Worm (Caenorhabditis elegans) whole organism, L4 larva: ENCODE data around the gene R02E12.12.

Experiments used
- F10B5.3 ChIP-seq: sonication (generic microtip); optimal IDR thresholded peaks from 2 replicates; lab custom pipeline; 2016; ENCODE audit warnings: mild to moderate bottlenecking, missing genetic modification characterization, missing compliant biosample characterization
- F44E2.7 ChIP-seq: fragments of 200-800 bp; sonication (Bioruptor generic); IDR thresholded peaks from 2 replicates; pipeline ENCODE4 v2.1.2; 2022; ENCODE audit warnings: missing genetic modification characterization, missing compliant biosample characterization
- F49E8.2 ChIP-seq: sonication (generic microtip); optimal IDR thresholded peaks from 2 replicates; lab custom pipeline; 2016; ENCODE audit warnings: missing compliant biosample characterization, mild to moderate bottlenecking, missing genetic modification characterization, borderline replicate concordance
- R02D3.7 ChIP-seq: fragments of 150-350 bp; sonication (generic microtip); optimal IDR thresholded peaks from 3 replicates; lab custom pipeline; 2014; ENCODE audit warnings: missing biosample characterization, missing genetic modification characterization
- T26A8.4 ChIP-seq: fragments of 200-800 bp; sonication (Bioruptor generic); IDR thresholded peaks from 2 replicates; pipeline ENCODE4 v1.3.6; 2022; ENCODE audit warnings: missing genetic modification characterization, missing compliant biosample characterization
- Y105C5A.15 ChIP-seq: fragments of 200-800 bp; sonication (Bioruptor generic); IDR thresholded peaks from 2 replicates; pipeline ENCODE4 v1.3.6; 2022; ENCODE audit warnings: missing genetic modification characterization, missing compliant biosample characterization
- Y75B8A.6 ChIP-seq: fragments of 200-800 bp; sonication (Bioruptor generic); IDR thresholded peaks from 2 replicates; pipeline ENCODE4 v1.3.6; 2022; ENCODE audit warnings: missing genetic modification reagents, missing genetic modification characterization, missing compliant biosample characterization
- attf-4 ChIP-seq: sonication (generic microtip); optimal IDR thresholded peaks from 3 replicates; lab custom pipeline; 2017; ENCODE audit warnings: missing biosample characterization, missing genetic modification characterization
- ceh-20 ChIP-seq: fragments of 200-800 bp; sonication (Bioruptor generic); IDR thresholded peaks from 2 replicates; pipeline ENCODE4 v1.3.6; 2022; ENCODE audit warnings: missing genetic modification reagents, missing genetic modification characterization, missing compliant biosample characterization
- ceh-32 ChIP-seq: sonication (generic microtip); optimal IDR thresholded peaks from 2 replicates; lab custom pipeline; 2016; ENCODE audit warnings: mild to moderate bottlenecking, missing genetic modification characterization, missing compliant biosample characterization; ENCODE audit not compliant: poor library complexity
- ceh-44 ChIP-seq: fragments of 200-800 bp; sonication (Bioruptor generic); IDR thresholded peaks from 2 replicates; pipeline ENCODE4 v1.3.6; 2022; ENCODE audit warnings: missing genetic modification reagents, missing genetic modification characterization, missing compliant biosample characterization
- ceh-62 ChIP-seq: sonication (generic microtip); optimal IDR thresholded peaks from 2 replicates; lab custom pipeline; 2017; ENCODE audit warnings: missing biosample characterization, missing genetic modification characterization
- cey-2 ChIP-seq: sonication (generic microtip); optimal IDR thresholded peaks from 3 replicates; lab custom pipeline; 2017; ENCODE audit warnings: missing genetic modification characterization, mild to moderate bottlenecking, missing compliant biosample characterization, antibody characterized with exemption, borderline replicate concordance; ENCODE audit not compliant: insufficient read depth
- ctbp-1 ChIP-seq: fragments of 200-800 bp; sonication (Bioruptor generic); IDR thresholded peaks from 2 replicates; pipeline ENCODE4 v1.3.6; 2022; ENCODE audit warnings: missing genetic modification reagents, missing genetic modification characterization, missing compliant biosample characterization
- daf-16 ChIP-seq, 3 experiments: sonication (generic microtip); optimal IDR thresholded peaks; 2 replicates each; lab custom pipeline; 2016 to 2017; ENCODE audit warnings: missing genetic modification characterization in 3 of 3, missing genetic modification reagents in 3 of 3, mild to moderate bottlenecking in 2 of 3, missing compliant biosample characterization in 2 of 3, missing biosample characterization in 1 of 3, moderate library complexity in 1 of 3
- dmd-8 ChIP-seq: fragments of 200-800 bp; sonication (Bioruptor generic); IDR thresholded peaks from 2 replicates; pipeline ENCODE4 v1.3.6; 2022; ENCODE audit warnings: missing genetic modification characterization, missing compliant biosample characterization
- dpl-1 ChIP-seq: fragments of 150-350 bp; optimal IDR thresholded peaks from 2 replicates; lab custom pipeline; 2014; ENCODE audit warnings: missing biosample characterization, missing genetic modification reagents, missing genetic modification characterization
- egl-27 ChIP-seq: sonication (generic microtip); optimal IDR thresholded peaks from 3 replicates; lab custom pipeline; 2017; ENCODE audit warnings: missing biosample characterization, missing genetic modification reagents, missing genetic modification characterization
- egl-43 ChIP-seq: fragments of 200-800 bp; sonication (Bioruptor generic); IDR thresholded peaks from 2 replicates; pipeline ENCODE4 v1.3.6; 2022; ENCODE audit warnings: missing genetic modification reagents, missing genetic modification characterization, missing compliant biosample characterization
- fos-1 ChIP-seq: fragments of 150-350 bp; optimal IDR thresholded peaks from 2 replicates; lab custom pipeline; 2014; ENCODE audit warnings: missing biosample characterization, missing genetic modification characterization
- gei-8 ChIP-seq: fragments of 200-800 bp; sonication (Bioruptor generic); optimal IDR thresholded peaks from 2 replicates; lab custom pipeline; 2018; ENCODE audit warnings: mild to moderate bottlenecking, missing genetic modification characterization, missing compliant biosample characterization
- hlh-30 ChIP-seq: sonication (generic microtip); optimal IDR thresholded peaks from 2 replicates; lab custom pipeline; 2017; ENCODE audit warnings: antibody characterized with exemption, mild to moderate bottlenecking, missing genetic modification characterization, missing compliant biosample characterization; ENCODE audit not compliant: insufficient read depth
- lim-7 ChIP-seq: fragments of 200-800 bp; sonication (Bioruptor generic); IDR thresholded peaks from 2 replicates; pipeline ENCODE4 v1.3.6; 2022; ENCODE audit warnings: missing genetic modification characterization, missing compliant biosample characterization
- lin-38 ChIP-seq: fragments of 200-800 bp; sonication (Bioruptor generic); IDR thresholded peaks from 2 replicates; pipeline ENCODE4 v1.3.6; 2022; ENCODE audit warnings: missing genetic modification reagents, missing genetic modification characterization, missing compliant biosample characterization
- lin-39 ChIP-seq: fragments of 150-350 bp; optimal IDR thresholded peaks from 2 replicates; lab custom pipeline; 2014; ENCODE audit warnings: missing biosample characterization, missing genetic modification reagents, missing genetic modification characterization
- lir-3 ChIP-seq: sonication (generic microtip); optimal IDR thresholded peaks from 2 replicates; lab custom pipeline; 2016; ENCODE audit warnings: mild to moderate bottlenecking, missing genetic modification characterization, missing compliant biosample characterization
- lsy-2 ChIP-seq, 2 experiments: fragments of 150-350 bp in 1 of 2; sonication (generic microtip) in 1 of 2; optimal IDR thresholded peaks; 2 replicates each; lab custom pipeline; 2014 to 2017; ENCODE audit warnings: missing biosample characterization in 2 of 2, missing genetic modification characterization in 2 of 2
- madf-9 ChIP-seq: fragments of 200-800 bp; sonication (Bioruptor generic); conservative IDR thresholded peaks from 2 replicates; pipeline ENCODE4 v1.3.6; 2022; ENCODE audit warnings: missing genetic modification reagents, missing genetic modification characterization, missing compliant biosample characterization
- mdl-1 ChIP-seq, 2 experiments: fragments of 150-350 bp in 1 of 2; sonication (generic microtip) in 1 of 2; optimal IDR thresholded peaks; 2 replicates each; lab custom pipeline; 2014 to 2017; ENCODE audit warnings: missing biosample characterization in 2 of 2, missing genetic modification characterization in 2 of 2
- mep-1 ChIP-seq: fragments of 150-350 bp; sonication (generic microtip); optimal IDR thresholded peaks from 3 replicates; lab custom pipeline; 2014; ENCODE audit warnings: missing biosample characterization, missing genetic modification characterization
- mes-2 ChIP-seq: sonication (generic microtip); optimal IDR thresholded peaks from 2 replicates; lab custom pipeline; 2016; ENCODE audit warnings: missing genotype, mild to moderate bottlenecking, missing genetic modification characterization, missing compliant biosample characterization; ENCODE audit not compliant: poor library complexity, severe bottlenecking
- nhr-10 ChIP-seq: fragments of 150-350 bp; optimal IDR thresholded peaks from 2 replicates; lab custom pipeline; 2014; ENCODE audit warnings: missing biosample characterization, missing genetic modification characterization
- nhr-102 ChIP-seq: sonication (generic microtip); optimal IDR thresholded peaks from 2 replicates; lab custom pipeline; 2016; ENCODE audit warnings: mild to moderate bottlenecking, missing genetic modification characterization, moderate library complexity, missing compliant biosample characterization
- nhr-11 ChIP-seq: fragments of 150-350 bp; optimal IDR thresholded peaks from 2 replicates; lab custom pipeline; 2014; ENCODE audit warnings: missing biosample characterization, missing genetic modification characterization
- nhr-111 ChIP-seq: fragments of 200-800 bp; sonication (Bioruptor generic); optimal IDR thresholded peaks from 2 replicates; lab custom pipeline; 2018; ENCODE audit warnings: mild to moderate bottlenecking, missing genetic modification characterization, missing compliant biosample characterization
- nhr-42 ChIP-seq: fragments of 200-800 bp; sonication (Bioruptor generic); IDR thresholded peaks from 2 replicates; pipeline ENCODE4 v1.3.6; 2022; ENCODE audit warnings: missing genetic modification characterization, missing compliant biosample characterization
- nhr-6 ChIP-seq: fragments of 150-350 bp; optimal IDR thresholded peaks from 2 replicates; lab custom pipeline; 2014; ENCODE audit warnings: missing biosample characterization, missing genetic modification characterization
- pha-4 ChIP-seq, 2 experiments: fragments of 150-350 bp in 1 of 2; fragments of 200-800 bp in 1 of 2; sonication (Bioruptor generic) in 1 of 2; IDR thresholded peaks in 1 of 2; optimal IDR thresholded peaks in 1 of 2; 2 replicates each; pipeline versions ENCODE4 v1.3.6 to Lab custom; 2014 to 2022; ENCODE audit warnings: missing genetic modification characterization in 2 of 2, missing genetic modification reagents in 2 of 2, missing biosample characterization in 1 of 2, missing compliant biosample characterization in 1 of 2
- php-3 ChIP-seq: fragments of 200-800 bp; sonication (Bioruptor generic); IDR thresholded peaks from 2 replicates; pipeline ENCODE4 v1.3.6; 2022; ENCODE audit warnings: missing genetic modification reagents, missing genetic modification characterization, missing compliant biosample characterization
- saeg-2 ChIP-seq: fragments of 200-800 bp; sonication (Bioruptor generic); IDR thresholded peaks from 2 replicates; pipeline ENCODE4 v1.3.6; 2022; ENCODE audit warnings: missing genetic modification reagents, missing genetic modification characterization, missing compliant biosample characterization
- skn-1 ChIP-seq: fragments of 150-350 bp; optimal IDR thresholded peaks from 2 replicates; lab custom pipeline; 2014; ENCODE audit warnings: missing biosample characterization, missing genetic modification characterization
- snpc-1.2 ChIP-seq: fragments of 200-800 bp; sonication (Bioruptor generic); IDR thresholded peaks from 2 replicates; pipeline ENCODE4 v1.3.6; 2022; ENCODE audit warnings: missing genetic modification reagents, missing genetic modification characterization, missing compliant biosample characterization
- tra-1 ChIP-seq: fragments of 200-800 bp; sonication (Bioruptor generic); IDR thresholded peaks from 2 replicates; pipeline ENCODE4 v1.3.6; 2022; ENCODE audit warnings: missing genetic modification reagents, missing genetic modification characterization, missing compliant biosample characterization
- unc-39 ChIP-seq: sonication (generic microtip); optimal IDR thresholded peaks from 2 replicates; lab custom pipeline; 2017; ENCODE audit warnings: missing biosample characterization, missing genetic modification characterization
- unc-62 ChIP-seq, 3 experiments: fragments of 150-350 bp in 1 of 3; sonication (generic microtip); optimal IDR thresholded peaks in 2 of 3; peaks in 1 of 3; 1 replicate in 1 of 3; 2 replicates in 2 of 3; lab custom pipeline; 2014 to 2017; ENCODE audit warnings: missing biosample characterization in 3 of 3, missing genetic modification characterization in 3 of 3, missing genetic modification reagents in 3 of 3, missing genotype in 1 of 3
- vab-7 ChIP-seq: fragments of 200-800 bp; sonication (Bioruptor generic); IDR thresholded peaks from 2 replicates; pipeline ENCODE4 v1.3.6; 2022; ENCODE audit warnings: missing genetic modification reagents, missing genetic modification characterization, missing compliant biosample characterization
- zfp-2 ChIP-seq: sonication (generic microtip); optimal IDR thresholded peaks from 2 replicates; lab custom pipeline; 2016; ENCODE audit warnings: mild to moderate bottlenecking, missing genetic modification characterization, missing compliant biosample characterization
- zip-2 ChIP-seq: fragments of 150-350 bp; optimal IDR thresholded peaks from 2 replicates; lab custom pipeline; 2014; ENCODE audit warnings: missing biosample characterization, missing genetic modification characterization

The R02E12.12 gene

DNA sequence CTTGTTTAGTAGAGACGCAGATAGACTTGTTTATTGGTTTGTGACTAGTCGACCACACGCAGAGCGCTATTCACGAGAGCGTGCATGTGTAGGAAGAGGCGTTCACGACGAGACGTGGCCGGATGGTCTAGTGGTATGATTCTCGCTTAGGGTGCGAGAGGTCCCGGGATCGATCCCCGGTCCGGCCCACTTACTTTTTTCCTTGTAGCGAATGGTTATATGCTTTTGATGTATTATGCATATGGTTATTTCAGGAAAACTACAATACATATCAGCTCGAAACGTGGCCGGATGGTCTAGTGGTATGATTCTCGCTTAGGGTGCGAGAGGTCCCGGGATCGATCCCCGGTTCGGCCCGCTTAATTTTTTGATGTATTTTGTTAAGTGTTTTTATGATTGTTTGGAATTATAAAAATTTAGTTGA lies 33.3 kb upstream of the R02E12.12 start:
- no peak for TF ChIP-seq nhr-10 (tag; lab: Kevin White, UChicago)
- TF ChIP-seq vab-7, result peak; percentile 88
- peak; percentile 10 for TF ChIP-seq lir-3 (tag; lab: Kevin White, UChicago)
- peak; percentile 45; the same call in 1 of the 2 replicates for TF ChIP-seq Y105C5A.15 (GFP tag; lab: Robert Waterston, UW)
- peak; percentile 83 for TF ChIP-seq T26A8.4 (GFP tag; lab: Robert Waterston, UW)
- peak in 1 of 2 experiments; percentile 87 for TF ChIP-seq unc-62 (GFP tag; optimal IDR thresholded peaks at IDR 0.05 in 1 of 2; lab: Kevin White, UChicago)
- TF ChIP-seq unc-62 (tag; optimal IDR thresholded peaks at IDR 0.05; lab: Kevin White, UChicago), result no peak
- TF ChIP-seq unc-39, result no peak
- TF ChIP-seq F44E2.7 (GFP tag; lab: Robert Waterston, UW), result peak; percentile 88; the same call in 1 of the 2 replicates
- TF ChIP-seq php-3, result peak; percentile 66; the same call in 1 of the 2 replicates
- TF ChIP-seq nhr-102 (tag; lab: Kevin White, UChicago), result peak; percentile 62
- no peak for TF ChIP-seq egl-27 (tag; lab: Kevin White, UChicago)
- TF ChIP-seq gei-8, result peak; percentile 64
- peak; percentile 72 for TF ChIP-seq nhr-11 (tag; lab: Kevin White, UChicago)
- TF ChIP-seq nhr-42 (GFP tag; lab: Robert Waterston, UW), result peak; percentile 88
- no peak for TF ChIP-seq R02D3.7
- peak; percentile 97 for TF ChIP-seq egl-43 (GFP tag; lab: Robert Waterston, UW)
- TF ChIP-seq lin-38, result no peak; the same call in none of the 2 replicates
- TF ChIP-seq ctbp-1, result peak; percentile 89
- no peak for TF ChIP-seq attf-4 (tag; lab: Kevin White, UChicago)
- peak in 1 of 2 experiments; percentile 78 for TF ChIP-seq mdl-1 (tag; optimal IDR thresholded peaks at IDR 0.05; lab: Kevin White, UChicago)
- TF ChIP-seq snpc-1.2 (GFP tag; lab: Robert Waterston, UW), result peak; percentile 93
- TF ChIP-seq ceh-62, result no peak
- TF ChIP-seq zip-2 (tag; lab: Kevin White, UChicago), result peak; percentile 9
- peak; percentile 82 for TF ChIP-seq saeg-2 (GFP tag; lab: Robert Waterston, UW)
- peak; percentile 76 for TF ChIP-seq mes-2 (tag; lab: Kevin White, UChicago)
- peak; percentile 88 for TF ChIP-seq mep-1 (tag; lab: Kevin White, UChicago)
- peak; percentile 79 for TF ChIP-seq ceh-20 (GFP tag; lab: Robert Waterston, UW)
- no peak for TF ChIP-seq skn-1 (tag; lab: Kevin White, UChicago)
- TF ChIP-seq Y75B8A.6 (GFP tag; lab: Robert Waterston, UW), result 0 out of 2 replicates have a peak, but pooled peaks have one; percentile 74
- TF ChIP-seq ceh-44 (GFP tag; lab: Robert Waterston, UW), result peak; percentile 44; the same call in 1 of the 2 replicates
- TF ChIP-seq fos-1, result no peak
- peak; percentile 66 to 75 for TF ChIP-seq daf-16 (GFP tag; optimal IDR thresholded peaks at IDR 0.05; lab: Kevin White, UChicago)
- peak; percentile 86 for TF ChIP-seq daf-16 (tag; optimal IDR thresholded peaks at IDR 0.05; lab: Kevin White, UChicago)
- TF ChIP-seq ceh-32, result no peak
- no peak for TF ChIP-seq cey-2 (tag; lab: Kevin White, UChicago)
- no peak for TF ChIP-seq lin-39 (tag; lab: Kevin White, UChicago)
- TF ChIP-seq lsy-2 (tag; optimal IDR thresholded peaks at IDR 0.05; lab: Kevin White, UChicago), result peak; percentile 34 to 67
- no peak for TF ChIP-seq zfp-2 (tag; lab: Kevin White, UChicago)
- peak; percentile 63 for TF ChIP-seq nhr-6 (tag; lab: Kevin White, UChicago)
- TF ChIP-seq lim-7, result peak; percentile 80
- peak; percentile 50 for TF ChIP-seq nhr-111
- TF ChIP-seq pha-4 (GFP tag; IDR thresholded peaks at IDR 0.05; lab: Robert Waterston, UW), result peak; percentile 88
- TF ChIP-seq pha-4 (tag; optimal IDR thresholded peaks at IDR 0.05; lab: Kevin White, UChicago), result no peak
- TF ChIP-seq dpl-1, result peak; percentile 26
- TF ChIP-seq hlh-30 (tag; lab: Kevin White, UChicago), result peak; percentile 71
- TF ChIP-seq dmd-8 (GFP tag; lab: Robert Waterston, UW), result peak; percentile 84
- no peak for TF ChIP-seq F10B5.3
- TF ChIP-seq madf-9 (GFP tag; lab: Robert Waterston, UW), result peak; percentile 67
- TF ChIP-seq tra-1 (GFP tag; lab: Robert Waterston, UW), result peak; percentile 94
- peak; percentile 65 for TF ChIP-seq F49E8.2 (tag; lab: Kevin White, UChicago)
